Fruit fly (Drosophila melanogaster) whole organism, wandering third instar larva: ENCODE results near the gene Btk.

Experiments used
- Dfd ChIP-seq: fragments of >200 bp; optimal IDR thresholded peaks from 2 replicates; lab custom pipeline; 2017; ENCODE audit warnings: missing biosample characterization, missing genetic modification characterization
- Vsx2 ChIP-seq: fragments of 200-300, 225-300 bp; sonication (Bioruptor generic); optimal IDR thresholded peaks from 2 replicates; lab custom pipeline; 2018; ENCODE audit warnings: missing biosample characterization, missing genetic modification characterization; ENCODE audit not compliant: partially characterized antibody
- foxo ChIP-seq, 2 experiments: fragments of 200-800 bp; sonication (Bioruptor generic); optimal IDR thresholded peaks; 2 replicates in 1 of 2; 3 replicates in 1 of 2; lab custom pipeline; 2016 to 2017; ENCODE audit warnings: missing biosample characterization in 2 of 2, missing genetic modification characterization in 2 of 2
- fru ChIP-seq: fragments of 200-800 bp; sonication (Bioruptor generic); optimal IDR thresholded peaks from 3 replicates; lab custom pipeline; 2016; ENCODE audit warnings: missing biosample characterization, mild to moderate bottlenecking, missing genetic modification characterization
- sv ChIP-seq: fragments of 200-800 bp; sonication (Bioruptor generic); optimal IDR thresholded peaks from 3 replicates; lab custom pipeline; 2016; ENCODE audit warnings: missing biosample characterization, missing genetic modification characterization
- usp ChIP-seq: fragments of >200 bp; optimal IDR thresholded peaks from 2 replicates; lab custom pipeline; 2017; ENCODE audit warnings: missing biosample characterization, missing genetic modification characterization

dm6 chr2L:8241700-8242099, 59.2 kb downstream of the Btk start, which contains the start of gene Spn28F:
- TF ChIP-seq Dfd (GFP tag; lab: Kevin White, UChicago) (no peak), Vsx2 (no peak), foxo (GFP tag; optimal IDR thresholded peaks at IDR 0.05; lab: Kevin White, UChicago) (no peak), usp (GFP tag; lab: Kevin White, UChicago) (no peak), fru (GFP tag; lab: Kevin White, UChicago) (no peak), sv (no peak)
